Worm (Caenorhabditis elegans) whole organism, L2 larva: ENCODE data around the gene F22D3.4.

Experiments used
- C34F6.9 ChIP-seq: fragments of 150-350 bp; optimal IDR thresholded peaks from 2 replicates; lab custom pipeline; 2014; ENCODE audit warnings: missing biosample characterization, missing genetic modification characterization
- F13H6.1 ChIP-seq: sonication (generic microtip); optimal IDR thresholded peaks from 2 replicates; lab custom pipeline; 2016; ENCODE audit warnings: missing genetic modification characterization, missing compliant biosample characterization
- R02D3.7 ChIP-seq: fragments of 150-350 bp; optimal IDR thresholded peaks from 2 replicates; lab custom pipeline; 2014; ENCODE audit warnings: missing biosample characterization, missing genetic modification characterization
- Y55F3AM.14 ChIP-seq: fragments of 200-800 bp; sonication (Bioruptor generic); optimal IDR thresholded peaks from 2 replicates; lab custom pipeline; 2018; ENCODE audit warnings: mild to moderate bottlenecking, missing genetic modification characterization, missing compliant biosample characterization
- ZK546.5 ChIP-seq: sonication (generic microtip); optimal IDR thresholded peaks from 2 replicates; lab custom pipeline; 2017; ENCODE audit warnings: missing biosample characterization, missing genetic modification characterization
- alr-1 ChIP-seq: fragments of 150-350 bp; optimal IDR thresholded peaks from 2 replicates; lab custom pipeline; 2014; ENCODE audit warnings: missing biosample characterization, missing genetic modification characterization
- aly-2 ChIP-seq: fragments of 150-350 bp; optimal IDR thresholded peaks from 2 replicates; lab custom pipeline; 2014; ENCODE audit warnings: missing biosample characterization, missing genetic modification characterization
- ama-1 ChIP-seq: fragments of 150-350 bp; optimal IDR thresholded peaks from 2 replicates; lab custom pipeline; 2018; ENCODE audit warnings: inconsistent platforms
- blmp-1 ChIP-seq: sonication (generic microtip); optimal IDR thresholded peaks from 2 replicates; lab custom pipeline; 2017; ENCODE audit warnings: missing genetic modification characterization, mild to moderate bottlenecking, missing compliant biosample characterization, antibody characterized with exemption, moderate library complexity; ENCODE audit not compliant: insufficient read depth
- ceh-16 ChIP-seq: fragments of 150-350 bp; optimal IDR thresholded peaks from 2 replicates; lab custom pipeline; 2014; ENCODE audit warnings: missing biosample characterization, missing genetic modification characterization
- crh-2 ChIP-seq: sonication (generic microtip); optimal IDR thresholded peaks from 2 replicates; lab custom pipeline; 2017; ENCODE audit warnings: missing biosample characterization, missing genetic modification characterization
- dmd-4 ChIP-seq: sonication (generic microtip); optimal IDR thresholded peaks from 2 replicates; lab custom pipeline; 2017; ENCODE audit warnings: missing biosample characterization, missing genetic modification characterization
- elt-3 ChIP-seq: sonication (generic microtip); optimal IDR thresholded peaks from 2 replicates; lab custom pipeline; 2017; ENCODE audit warnings: missing biosample characterization, missing genetic modification characterization
- fos-1 ChIP-seq: fragments of 150-350 bp; optimal IDR thresholded peaks from 2 replicates; lab custom pipeline; 2014; ENCODE audit warnings: missing biosample characterization, missing genetic modification characterization
- gmeb-1 ChIP-seq: fragments of 150-350 bp; optimal IDR thresholded peaks from 2 replicates; lab custom pipeline; 2014; ENCODE audit warnings: missing biosample characterization, missing genetic modification characterization
- lin-39 ChIP-seq: fragments of 150-350 bp; optimal IDR thresholded peaks from 2 replicates; lab custom pipeline; 2014; ENCODE audit warnings: missing biosample characterization, missing genetic modification reagents, missing genetic modification characterization
- mab-5 ChIP-seq: fragments of 150-350 bp; optimal IDR thresholded peaks from 2 replicates; lab custom pipeline; 2014; ENCODE audit warnings: missing biosample characterization, missing genetic modification characterization
- mbf-1 ChIP-seq: sonication (generic microtip); optimal IDR thresholded peaks from 2 replicates; lab custom pipeline; 2017; ENCODE audit warnings: missing biosample characterization, missing genetic modification characterization
- mdl-1 ChIP-seq, 2 experiments: fragments of 150-350 bp in 1 of 2; sonication (generic microtip) in 1 of 2; optimal IDR thresholded peaks; 2 replicates each; lab custom pipeline; 2017; ENCODE audit warnings: missing biosample characterization in 2 of 2, missing genetic modification characterization in 2 of 2
- nhr-10 ChIP-seq: sonication (generic microtip); optimal IDR thresholded peaks from 2 replicates; lab custom pipeline; 2017; ENCODE audit warnings: missing biosample characterization, missing genetic modification characterization
- nhr-11 ChIP-seq: fragments of 150-350 bp; optimal IDR thresholded peaks from 2 replicates; lab custom pipeline; 2014; ENCODE audit warnings: missing biosample characterization, missing genetic modification characterization
- nhr-12 ChIP-seq: fragments of 150-350 bp; optimal IDR thresholded peaks from 2 replicates; lab custom pipeline; 2014; ENCODE audit warnings: missing biosample characterization, missing genetic modification characterization
- nhr-21 ChIP-seq: fragments of 150-350 bp; optimal IDR thresholded peaks from 2 replicates; lab custom pipeline; 2014; ENCODE audit warnings: missing biosample characterization, missing genetic modification characterization
- nhr-23 ChIP-seq: fragments of 150-350 bp; optimal IDR thresholded peaks from 2 replicates; lab custom pipeline; 2014; ENCODE audit warnings: missing biosample characterization, missing genetic modification reagents, missing genetic modification characterization
- nhr-237 ChIP-seq: fragments of 150-350 bp; optimal IDR thresholded peaks from 2 replicates; lab custom pipeline; 2014; ENCODE audit warnings: missing biosample characterization, missing genetic modification characterization
- nhr-25 ChIP-seq: fragments of 150-350 bp; sonication (generic microtip); optimal IDR thresholded peaks from 3 replicates; lab custom pipeline; 2014; ENCODE audit warnings: missing biosample characterization, missing genetic modification characterization
- nhr-6 ChIP-seq: fragments of 150-350 bp; optimal IDR thresholded peaks from 2 replicates; lab custom pipeline; 2014; ENCODE audit warnings: missing biosample characterization, missing genetic modification characterization
- peb-1 ChIP-seq: fragments of 150-350 bp; optimal IDR thresholded peaks from 2 replicates; lab custom pipeline; 2014; ENCODE audit warnings: missing biosample characterization, missing genetic modification characterization
- sem-4 ChIP-seq: fragments of 150-350 bp; optimal IDR thresholded peaks from 2 replicates; lab custom pipeline; 2014; ENCODE audit warnings: missing biosample characterization, missing genetic modification reagents, missing genetic modification characterization
- skn-1 ChIP-seq: sonication (generic microtip); optimal IDR thresholded peaks from 2 replicates; lab custom pipeline; 2017; ENCODE audit warnings: missing biosample characterization, missing genetic modification characterization
- sma-3 ChIP-seq: sonication (generic microtip); optimal IDR thresholded peaks from 2 replicates; lab custom pipeline; 2016; ENCODE audit warnings: missing genetic modification reagents, missing genetic modification characterization, missing compliant biosample characterization
- sma-9 ChIP-seq, 2 experiments: fragments of 150-350 bp in 1 of 2; sonication (generic microtip) in 1 of 2; optimal IDR thresholded peaks; 2 replicates each; lab custom pipeline; 2014 to 2016; ENCODE audit warnings: missing genetic modification characterization in 2 of 2, mild to moderate bottlenecking in 1 of 2, missing biosample characterization in 1 of 2, missing compliant biosample characterization in 1 of 2, missing genetic modification reagents in 1 of 2, moderate library complexity in 1 of 2
- unc-55 ChIP-seq: fragments of 150-350 bp; sonication (generic microtip); optimal IDR thresholded peaks from 3 replicates; lab custom pipeline; 2014; ENCODE audit warnings: missing biosample characterization, missing genetic modification reagents, missing genetic modification characterization
- unc-62 ChIP-seq: fragments of 150-350 bp; optimal IDR thresholded peaks from 2 replicates; lab custom pipeline; 2014; ENCODE audit warnings: missing biosample characterization, missing genetic modification reagents, missing genetic modification characterization
- zag-1 ChIP-seq: fragments of 150-350 bp; optimal IDR thresholded peaks from 2 replicates; lab custom pipeline; 2014; ENCODE audit warnings: missing biosample characterization, missing genetic modification characterization
- ztf-11 ChIP-seq: sonication (generic microtip); optimal IDR thresholded peaks from 2 replicates; lab custom pipeline; 2017; ENCODE audit warnings: missing biosample characterization, missing genetic modification characterization
- ztf-4 ChIP-seq: fragments of 150-350 bp; optimal IDR thresholded peaks from 2 replicates; lab custom pipeline; 2014; ENCODE audit warnings: missing biosample characterization, missing genetic modification characterization

F22D3.4 gene

DNA sequence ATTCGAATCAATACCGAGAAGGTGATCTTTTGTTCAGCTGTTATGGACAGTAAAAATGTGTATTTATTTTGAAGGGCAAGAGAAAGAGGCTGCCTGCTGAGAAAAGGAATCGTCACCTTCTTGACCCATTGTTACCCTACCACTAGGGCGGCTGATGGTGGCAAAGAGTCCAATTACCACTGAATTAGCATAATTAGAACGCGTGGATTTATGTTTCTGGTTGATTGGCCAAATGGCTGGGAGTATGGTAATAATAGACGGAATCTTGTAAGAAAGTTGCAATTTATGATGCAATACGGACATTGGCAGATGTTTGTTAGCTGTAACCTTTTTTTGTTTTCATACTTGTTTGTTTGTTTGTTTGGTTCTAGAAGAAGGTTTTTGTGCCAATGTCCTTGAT, 12.5 kb upstream of the F22D3.4 start:
- TF ChIP-seq ztf-11 (tag; lab: Kevin White, UChicago) (no peak), nhr-25 (tag; lab: Kevin White, UChicago) (peak; percentile 36), dmd-4 (no peak), ceh-16 (tag; lab: Kevin White, UChicago) (no peak), sma-3 (GFP tag; lab: Kevin White, UChicago) (no peak), mdl-1 (tag; optimal IDR thresholded peaks at IDR 0.05; lab: Kevin White, UChicago) (no peak), unc-62 (GFP tag; lab: Kevin White, UChicago) (no peak)

DNA sequence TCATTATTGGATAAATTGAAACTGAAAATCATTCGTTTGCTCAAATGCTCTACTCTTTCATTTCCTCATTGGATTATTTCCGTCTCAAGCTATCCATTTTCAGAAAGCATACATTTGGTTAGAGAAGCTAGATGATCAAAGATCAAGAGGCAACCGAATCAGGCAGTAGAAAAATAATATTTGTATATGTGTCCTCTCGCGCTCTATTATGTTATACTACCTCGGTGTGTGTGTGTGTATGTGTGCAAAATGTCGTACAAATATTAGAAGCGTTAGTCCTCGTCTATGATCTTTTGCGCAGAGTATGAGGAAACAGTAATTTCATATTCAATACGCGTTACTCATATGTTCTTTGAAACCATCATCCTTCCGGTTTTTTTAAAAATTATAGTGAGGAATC, 9.7 kb upstream of the F22D3.4 start:
- TF ChIP-seq sma-9 (GFP tag; optimal IDR thresholded peaks at IDR 0.05; lab: Kevin White, UChicago) (peak; percentile 27), sma-9 (tag; optimal IDR thresholded peaks at IDR 0.05; lab: Kevin White, UChicago) (no peak), ceh-16 (tag; lab: Kevin White, UChicago) (no peak)

DNA sequence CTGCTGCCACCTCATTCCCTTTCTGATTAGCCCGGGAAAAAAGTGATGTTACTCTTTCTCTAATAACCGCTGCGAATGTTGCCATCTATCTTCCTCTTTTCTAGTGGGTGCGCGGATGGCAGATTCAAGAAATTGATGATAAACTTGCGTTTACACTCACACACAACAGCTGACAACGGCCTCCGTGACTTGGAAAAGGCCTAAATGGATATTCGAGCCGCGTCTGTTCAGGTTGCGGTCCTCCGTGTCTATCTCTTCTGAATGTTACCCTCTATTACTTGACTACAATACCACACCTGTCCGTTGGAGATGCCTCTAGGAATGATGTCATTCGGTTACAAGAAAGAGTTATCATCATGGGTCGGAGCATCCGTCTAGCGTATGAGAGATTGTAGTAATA, 9.1 kb upstream of the F22D3.4 start:
- no peak for TF ChIP-seq dmd-4
- no peak for TF ChIP-seq blmp-1
- TF ChIP-seq sma-9 (GFP tag; optimal IDR thresholded peaks at IDR 0.05; lab: Kevin White, UChicago), result no peak
- TF ChIP-seq sma-9 (tag; optimal IDR thresholded peaks at IDR 0.05; lab: Kevin White, UChicago), result no peak
- TF ChIP-seq sem-4 (tag; lab: Kevin White, UChicago), result no peak
- no peak for TF ChIP-seq unc-55 (GFP tag; lab: Kevin White, UChicago)
- TF ChIP-seq mab-5 (tag; lab: Kevin White, UChicago), result no peak
- TF ChIP-seq nhr-6 (tag; lab: Kevin White, UChicago), result no peak
- no peak for TF ChIP-seq F13H6.1 (tag; lab: Kevin White, UChicago)

DNA sequence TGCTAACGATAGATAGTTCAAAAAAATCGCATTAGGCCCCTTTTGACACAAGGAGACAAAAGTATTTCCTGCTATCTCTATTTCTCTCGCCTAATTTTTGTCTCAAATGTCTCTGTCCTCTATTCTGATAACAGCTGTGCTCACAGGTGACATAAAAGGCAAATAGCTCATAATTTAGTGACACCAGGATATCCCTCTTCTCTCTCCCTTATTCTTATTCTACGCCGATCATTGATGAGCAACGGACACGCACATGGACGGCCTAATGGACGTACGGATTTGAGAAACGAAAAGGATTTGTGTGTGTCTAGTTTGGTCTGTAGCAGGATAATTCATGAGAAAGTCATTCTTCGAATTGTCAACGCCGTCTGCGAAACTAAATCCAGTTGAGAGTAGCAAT, 8.6 kb upstream of the F22D3.4 start:
- no peak for TF ChIP-seq nhr-6 (tag; lab: Kevin White, UChicago)
- no peak for TF ChIP-seq ztf-4 (tag; lab: Kevin White, UChicago)
- TF ChIP-seq sma-3 (GFP tag; lab: Kevin White, UChicago), result no peak
- TF ChIP-seq mab-5 (tag; lab: Kevin White, UChicago), result no peak
- no peak for TF ChIP-seq dmd-4
- no peak for TF ChIP-seq Y55F3AM.14 (GFP tag; lab: Kevin White, UChicago)
- TF ChIP-seq blmp-1, result no peak
- no peak for TF ChIP-seq nhr-11 (tag; lab: Kevin White, UChicago)
- no peak for TF ChIP-seq mbf-1
- no peak for TF ChIP-seq gmeb-1
- no peak for TF ChIP-seq ZK546.5
- no peak for TF ChIP-seq alr-1
- no peak for TF ChIP-seq unc-55 (GFP tag; lab: Kevin White, UChicago)
- no peak for TF ChIP-seq mdl-1 (tag; optimal IDR thresholded peaks at IDR 0.05; lab: Kevin White, UChicago)
- TF ChIP-seq crh-2 (tag; lab: Kevin White, UChicago), result no peak
- no peak for TF ChIP-seq F13H6.1 (tag; lab: Kevin White, UChicago)
- no peak for TF ChIP-seq lin-39 (tag; lab: Kevin White, UChicago)
- no peak for TF ChIP-seq aly-2 (tag; lab: Kevin White, UChicago)

DNA sequence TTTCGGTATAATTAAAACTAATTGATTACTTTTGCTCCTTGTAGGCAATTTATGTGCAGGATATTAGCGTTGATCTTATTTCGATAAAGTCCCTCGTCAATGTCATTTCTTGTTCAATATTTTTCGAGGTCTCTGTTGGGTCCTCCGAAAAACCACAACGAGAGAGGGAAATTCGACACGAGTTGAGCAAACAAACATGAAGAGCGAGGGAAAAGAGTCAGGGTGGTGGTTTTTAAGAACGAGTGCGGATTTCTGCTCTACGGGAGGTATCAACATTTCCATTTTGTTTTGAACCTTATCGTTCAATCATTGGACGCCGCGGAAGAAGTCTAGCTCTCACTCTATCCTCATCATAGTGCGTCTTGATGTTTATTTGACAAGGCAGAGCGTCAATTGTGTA, 7.3 kb upstream of the F22D3.4 start:
- TF ChIP-seq zag-1 (tag; lab: Kevin White, UChicago) (no peak), mab-5 (tag; lab: Kevin White, UChicago) (no peak), fos-1 (tag; lab: Kevin White, UChicago) (no peak), sem-4 (tag; lab: Kevin White, UChicago) (no peak), ZK546.5 (no peak), nhr-237 (no peak), nhr-10 (tag; lab: Kevin White, UChicago) (no peak), C34F6.9 (tag; lab: Kevin White, UChicago) (no peak), F13H6.1 (tag; lab: Kevin White, UChicago) (no peak), alr-1 (no peak), nhr-12 (tag; lab: Kevin White, UChicago) (no peak), Y55F3AM.14 (GFP tag; lab: Kevin White, UChicago) (no peak), ztf-4 (tag; lab: Kevin White, UChicago) (no peak), ztf-11 (tag; lab: Kevin White, UChicago) (no peak), blmp-1 (no peak), R02D3.7 (no peak), nhr-11 (tag; lab: Kevin White, UChicago) (no peak)

DNA sequence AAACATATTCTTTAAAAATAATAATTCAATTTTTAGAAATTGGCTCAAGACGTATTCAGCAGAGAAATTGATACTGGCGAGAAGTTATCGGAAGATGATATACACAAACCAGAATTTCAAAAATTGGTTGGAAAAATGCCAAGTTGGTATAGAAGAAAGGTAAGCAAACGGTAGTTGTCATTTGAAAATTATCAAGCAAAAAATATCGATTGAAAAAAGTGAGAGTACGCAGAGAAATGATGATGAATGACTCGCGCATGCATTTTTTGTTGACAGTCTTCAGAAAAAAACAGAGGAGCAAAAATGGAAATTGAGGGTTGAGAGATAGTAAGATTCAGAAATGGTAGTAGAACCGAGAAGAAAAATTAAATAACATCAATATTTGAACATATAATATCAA, 5.6 kb upstream of the F22D3.4 start:
- TF ChIP-seq sma-3 (GFP tag; lab: Kevin White, UChicago) (no peak), crh-2 (tag; lab: Kevin White, UChicago) (no peak), nhr-10 (tag; lab: Kevin White, UChicago) (no peak), elt-3 (no peak), peb-1 (tag; lab: Kevin White, UChicago) (no peak), R02D3.7 (no peak), ama-1 (lab: Kevin White, UChicago) (no peak), F13H6.1 (tag; lab: Kevin White, UChicago) (no peak), mbf-1 (no peak), Y55F3AM.14 (GFP tag; lab: Kevin White, UChicago) (no peak), skn-1 (no peak), zag-1 (tag; lab: Kevin White, UChicago) (no peak), blmp-1 (no peak), unc-62 (GFP tag; lab: Kevin White, UChicago) (no peak), nhr-21 (no peak), sma-9 (GFP tag; optimal IDR thresholded peaks at IDR 0.05; lab: Kevin White, UChicago) (no peak), sma-9 (tag; optimal IDR thresholded peaks at IDR 0.05; lab: Kevin White, UChicago) (no peak), aly-2 (tag; lab: Kevin White, UChicago) (no peak), mab-5 (tag; lab: Kevin White, UChicago) (no peak), ceh-16 (tag; lab: Kevin White, UChicago) (no peak), nhr-23 (tag; lab: Kevin White, UChicago) (no peak)
- TF ChIP-seq, all 48 proteins: peak for 0
